Fruit fly (Drosophila melanogaster): ENCODE results near the gene eIF5B.

eIF5B gene

DNA sequence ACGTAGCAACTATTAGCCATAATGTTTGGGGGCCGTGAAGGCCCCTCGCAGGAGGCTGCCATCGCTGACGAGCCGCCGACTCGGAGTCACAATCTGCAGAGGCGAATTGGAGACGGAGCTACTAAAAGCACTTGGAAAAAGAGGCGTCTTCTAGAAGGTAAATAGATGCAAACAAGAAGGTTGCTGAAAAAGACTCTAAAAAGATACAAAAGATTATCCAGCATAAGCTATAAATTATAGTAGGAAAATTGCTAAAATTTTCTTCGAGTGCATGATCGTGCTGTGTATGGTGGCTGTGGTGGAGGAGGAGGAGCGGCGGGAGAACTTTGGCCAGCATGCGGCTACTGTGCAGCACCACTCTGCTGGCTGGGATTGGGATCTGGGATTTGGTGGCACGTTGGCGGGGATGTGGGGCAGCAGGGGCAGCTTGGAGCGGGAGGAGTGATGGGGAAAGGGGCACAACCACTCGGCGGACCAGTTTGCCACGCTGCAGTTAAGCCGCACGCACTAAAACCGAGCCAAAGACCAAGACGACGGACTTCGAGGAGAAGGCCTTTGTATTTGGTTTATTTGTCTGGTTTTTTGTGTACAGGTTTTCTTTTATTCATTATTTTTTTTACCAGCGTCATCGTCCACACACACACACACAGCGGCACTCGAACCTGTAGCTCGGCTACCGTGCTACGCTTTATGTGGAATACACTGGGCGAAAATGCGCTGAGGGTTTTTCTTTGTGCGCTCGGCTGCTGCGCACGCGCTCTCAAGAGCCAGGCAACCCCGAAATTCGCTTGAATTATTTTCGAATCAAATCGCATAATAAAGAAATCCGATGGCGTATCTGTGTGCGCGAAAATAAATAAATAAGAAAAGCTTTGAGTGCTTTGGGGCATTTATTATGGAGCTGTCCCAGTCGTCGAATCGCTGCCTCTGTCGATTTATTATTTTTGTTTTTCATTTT lies 71.8 kb downstream of the eIF5B start (continued):
- TF ChIP-seq abd-A (tag; optimal IDR thresholded peaks at IDR 0.05) (no peak), Hr78 (GFP tag; optimal IDR thresholded peaks at IDR 0.05) (no peak), danr (GFP tag; IDR thresholded peaks at IDR 0.05) (no peak)

DNA sequence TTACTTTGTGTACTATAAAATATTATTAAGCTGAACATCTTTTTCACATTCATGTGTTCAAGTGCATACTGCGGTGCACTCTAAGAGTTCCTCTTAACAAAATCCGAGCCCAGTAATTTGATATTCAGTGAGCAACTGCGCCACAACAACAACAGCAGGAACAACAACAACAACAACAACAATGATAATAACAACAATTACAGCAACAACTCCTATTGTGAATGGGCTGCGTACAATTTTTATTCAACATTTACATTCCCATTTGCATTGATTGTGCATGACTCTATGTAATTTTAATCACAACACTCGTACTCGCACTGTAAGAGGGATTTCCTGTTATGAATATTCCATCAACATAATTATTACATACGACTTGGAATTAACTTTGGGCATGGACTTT lies 73.2 kb downstream of the eIF5B start:
- peak; percentile 23 for TF ChIP-seq twi (tag; optimal IDR thresholded peaks at IDR 0.05)
- TF ChIP-seq CG2712 (tag; optimal IDR thresholded peaks at IDR 0.05): peak; percentile 90
- no peak for TF ChIP-seq CTCF (GFP tag; optimal IDR thresholded peaks at IDR 0.05)
- no peak for TF ChIP-seq CG11560 (tag; IDR thresholded peaks at IDR 0.05)
- no peak for TF ChIP-seq run (tag; optimal IDR thresholded peaks at IDR 0.05)
- no peak for TF ChIP-seq abd-A (tag; optimal IDR thresholded peaks at IDR 0.05)
- TF ChIP-seq CG4360 (GFP tag; IDR thresholded peaks at IDR 0.05): peak; percentile 98
- TF ChIP-seq B-H1 (GFP tag; IDR thresholded peaks at IDR 0.05): no peak
- no peak for TF ChIP-seq CG1233 (GFP tag; optimal IDR thresholded peaks at IDR 0.05)
- TF ChIP-seq vvl (GFP tag; IDR thresholded peaks at IDR 0.05): peak; percentile 83
- peak; percentile 9 for TF ChIP-seq kni (GFP tag; optimal IDR thresholded peaks at IDR 0.05)
- no peak for TF ChIP-seq cato (GFP tag; optimal IDR thresholded peaks at IDR 0.05; ENCODE audit: borderline replicate concordance)
- no peak for TF ChIP-seq Usf (GFP tag; optimal IDR thresholded peaks at IDR 0.05)
- TF ChIP-seq Pdp1 (GFP tag; optimal IDR thresholded peaks at IDR 0.05): peak in 1 of 2 experiments; percentile 26

DNA sequence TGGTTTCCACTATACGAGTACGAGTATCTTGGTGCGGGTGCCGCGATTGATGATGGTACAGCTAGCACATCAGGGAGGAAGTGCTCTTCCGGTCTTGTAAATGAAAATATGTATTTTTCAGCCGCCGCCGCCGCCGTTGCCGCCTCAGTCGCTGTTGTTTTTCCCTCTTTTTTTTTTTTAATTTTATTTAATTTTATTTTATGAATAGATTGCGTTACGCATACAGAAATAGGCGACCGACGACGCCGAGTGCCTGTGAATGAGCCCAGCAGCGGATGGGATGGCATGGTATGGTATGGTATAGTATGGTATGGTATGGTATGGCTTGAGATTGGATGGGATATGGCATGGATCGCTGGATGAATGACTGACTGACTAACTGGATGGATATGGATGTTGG lies 74.0 kb downstream of the eIF5B start:
- TF ChIP-seq cg (GFP tag; optimal IDR thresholded peaks at IDR 0.05): no peak
- TF ChIP-seq CG6791 (GFP tag; IDR thresholded peaks at IDR 0.05; ENCODE audit: partially characterized antibody): no peak
- no peak for TF ChIP-seq CrebB (tag; optimal IDR thresholded peaks at IDR 0.05)
- TF ChIP-seq CG2129 (GFP tag; IDR thresholded peaks at IDR 0.05; ENCODE audit: partially characterized antibody): no peak
- TF ChIP-seq Gsc (GFP tag; IDR thresholded peaks at IDR 0.05): no peak
- no peak for TF ChIP-seq CG8089 (GFP tag; optimal IDR thresholded peaks at IDR 0.05)
- no peak for TF ChIP-seq CG15696 (tag; optimal IDR thresholded peaks at IDR 0.05)
- no peak for TF ChIP-seq CG34376 (GFP tag; optimal IDR thresholded peaks at IDR 0.05)
- no peak for TF ChIP-seq lmd (GFP tag; IDR thresholded peaks at IDR 0.05)
- no peak for TF ChIP-seq CG13424 (tag; optimal IDR thresholded peaks at IDR 0.05)
- no peak for TF ChIP-seq da (GFP tag; optimal IDR thresholded peaks at IDR 0.05)
- no peak for TF ChIP-seq Ravus (GFP tag; IDR thresholded peaks at IDR 0.05)
- TF ChIP-seq nom (GFP tag; optimal IDR thresholded peaks at IDR 0.05): peak; percentile 23
- 0 out of 2 replicates have a peak, but pooled peaks have one; percentile 27 for TF ChIP-seq Drgx (GFP tag; IDR thresholded peaks at IDR 0.05)
- TF ChIP-seq Taf1 (GFP tag; IDR thresholded peaks at IDR 0.05): no peak
- TF ChIP-seq sug (tag; optimal IDR thresholded peaks at IDR 0.05): no peak
- peak; percentile 62 for TF ChIP-seq CG7745 (tag; optimal IDR thresholded peaks at IDR 0.05)
- TF ChIP-seq CG3281 (GFP tag; optimal IDR thresholded peaks at IDR 0.05): no peak
- no peak for TF ChIP-seq CG18476 (GFP tag; optimal IDR thresholded peaks at IDR 0.05)
- no peak for TF ChIP-seq slbo (GFP tag; IDR thresholded peaks at IDR 0.05)
- TF ChIP-seq Lpt (GFP tag; optimal IDR thresholded peaks at IDR 0.05): no peak
- no peak for TF ChIP-seq CG9727 (GFP tag; optimal IDR thresholded peaks at IDR 0.05)
- TF ChIP-seq Chrac-16 (GFP tag; optimal IDR thresholded peaks at IDR 0.05): no peak
- TF ChIP-seq CG31388 (GFP tag; optimal IDR thresholded peaks at IDR 0.05): no peak
- peak; percentile 46 for TF ChIP-seq Adf1 (GFP tag; IDR thresholded peaks at IDR 0.05)
- no peak for TF ChIP-seq Lhr (GFP tag; optimal IDR thresholded peaks at IDR 0.05)
- peak; percentile 20 for TF ChIP-seq CG10543 (GFP tag; optimal IDR thresholded peaks at IDR 0.05)
- TF ChIP-seq usp (GFP tag; optimal IDR thresholded peaks at IDR 0.05): no peak
- TF ChIP-seq Med (GFP tag): peak; percentile 27
- no peak for TF ChIP-seq jing (GFP tag; optimal IDR thresholded peaks at IDR 0.05)
- TF ChIP-seq hb (GFP tag; IDR thresholded peaks at IDR 0.05; ENCODE audit: partially characterized antibody): no peak
